Worm (Caenorhabditis elegans) whole organism, L2 larva: ENCODE measurements around the gene nhr-55.

ENCODE experiments used
- aly-2 ChIP-seq: fragments of 150-350 bp; optimal IDR thresholded peaks from 2 replicates; lab custom pipeline; 2014; ENCODE audit warnings: missing biosample characterization, missing genetic modification characterization
- ceh-82 ChIP-seq: fragments of 150-350 bp; optimal IDR thresholded peaks from 2 replicates; lab custom pipeline; 2014; ENCODE audit warnings: missing biosample characterization, missing genetic modification characterization
- elt-1 ChIP-seq: fragments of 150-350 bp; optimal IDR thresholded peaks from 2 replicates; lab custom pipeline; 2014; ENCODE audit warnings: missing biosample characterization, missing genetic modification characterization
- fos-1 ChIP-seq: fragments of 150-350 bp; optimal IDR thresholded peaks from 2 replicates; lab custom pipeline; 2014; ENCODE audit warnings: missing biosample characterization, missing genetic modification characterization
- nhr-10 ChIP-seq: sonication (generic microtip); optimal IDR thresholded peaks from 2 replicates; lab custom pipeline; 2017; ENCODE audit warnings: missing biosample characterization, missing genetic modification characterization
- nhr-129 ChIP-seq: fragments of 150-350 bp; optimal IDR thresholded peaks from 2 replicates; lab custom pipeline; 2014; ENCODE audit warnings: missing biosample characterization, missing genetic modification characterization
- nhr-237 ChIP-seq: fragments of 150-350 bp; optimal IDR thresholded peaks from 2 replicates; lab custom pipeline; 2014; ENCODE audit warnings: missing biosample characterization, missing genetic modification characterization
- peb-1 ChIP-seq: fragments of 150-350 bp; optimal IDR thresholded peaks from 2 replicates; lab custom pipeline; 2014; ENCODE audit warnings: missing biosample characterization, missing genetic modification characterization

- TF ChIP-seq elt-1 (tag; lab: Kevin White, UChicago) (no peak), nhr-237 (tag; lab: Kevin White, UChicago) (no peak), fos-1 (tag; lab: Kevin White, UChicago) (no peak), peb-1 (tag; lab: Kevin White, UChicago) (no peak), nhr-129 (tag; lab: Kevin White, UChicago) (no peak), aly-2 (tag; lab: Kevin White, UChicago) (no peak), nhr-10 (no peak), ceh-82 (tag; lab: Kevin White, UChicago) (no peak)
These were observed 41.5 kb downstream of the nhr-55 start, which contains the start of gene nhr-210 for ce11 chrV:519445-519844.
